Worm (Caenorhabditis elegans) whole organism, L4/young adult: ENCODE measurements around the gene F49H12.2.

Experiments used
- W03F9.2 ChIP-seq: fragments of 150-350 bp; optimal IDR thresholded peaks from 2 replicates; lab custom pipeline; 2014; ENCODE audit warnings: missing biosample characterization, missing genetic modification characterization
- dao-5 ChIP-seq: sonication (generic microtip); optimal IDR thresholded peaks from 2 replicates; lab custom pipeline; 2016; ENCODE audit warnings: missing genotype, missing genetic modification characterization, moderate library complexity, missing compliant biosample characterization
- him-1 ChIP-seq: sonication (generic microtip); optimal IDR thresholded peaks from 2 replicates; lab custom pipeline; 2016; ENCODE audit warnings: missing genotype, missing genetic modification reagents, missing genetic modification characterization, missing compliant biosample characterization

Gene F49H12.2

DNA sequence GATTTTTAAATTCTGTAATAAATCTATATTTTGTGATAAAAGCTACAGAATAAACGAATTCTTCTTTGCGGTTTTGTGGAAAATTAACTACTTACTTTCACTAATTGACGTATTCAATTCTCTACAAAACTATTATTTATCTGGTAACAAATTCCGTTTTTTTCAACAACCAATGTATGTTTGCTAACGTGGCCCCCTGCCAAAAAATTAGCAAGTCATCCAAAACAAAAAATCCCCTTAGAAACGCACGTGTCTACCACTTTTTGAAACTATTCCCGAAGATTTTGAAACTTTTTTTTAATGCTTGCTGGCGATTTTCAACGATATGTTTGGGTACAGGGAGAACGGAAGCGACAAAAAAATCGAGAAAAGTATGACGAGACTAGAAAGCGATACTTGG, at the start of gene F49H12.2:
Gene F49H12.2 (plus strand): TSS at position 301 of the 400 bp plus-strand sequence.
- TF ChIP-seq dao-5 (tag; lab: Kevin White, UChicago) (no peak), W03F9.2 (tag; lab: Kevin White, UChicago) (no peak), him-1 (tag; lab: Kevin White, UChicago) (no peak)

ce11 chrX:2039358-2039757, 45.7 kb upstream of the F49H12.2 start, which contains the start of gene smex-2:
Gene smex-2, minus strand, starts transcription at chrX:2039458.
- TF ChIP-seq W03F9.2 (tag; lab: Kevin White, UChicago) (no peak), dao-5 (tag; lab: Kevin White, UChicago) (no peak), him-1 (tag; lab: Kevin White, UChicago) (no peak)

- TF ChIP-seq him-1 (tag; lab: Kevin White, UChicago) (no peak), W03F9.2 (tag; lab: Kevin White, UChicago) (no peak), dao-5 (tag; lab: Kevin White, UChicago) (no peak)
Measured at ce11 chrX:2040877-2041276, 44.2 kb upstream of the F49H12.2 start.

DNA sequence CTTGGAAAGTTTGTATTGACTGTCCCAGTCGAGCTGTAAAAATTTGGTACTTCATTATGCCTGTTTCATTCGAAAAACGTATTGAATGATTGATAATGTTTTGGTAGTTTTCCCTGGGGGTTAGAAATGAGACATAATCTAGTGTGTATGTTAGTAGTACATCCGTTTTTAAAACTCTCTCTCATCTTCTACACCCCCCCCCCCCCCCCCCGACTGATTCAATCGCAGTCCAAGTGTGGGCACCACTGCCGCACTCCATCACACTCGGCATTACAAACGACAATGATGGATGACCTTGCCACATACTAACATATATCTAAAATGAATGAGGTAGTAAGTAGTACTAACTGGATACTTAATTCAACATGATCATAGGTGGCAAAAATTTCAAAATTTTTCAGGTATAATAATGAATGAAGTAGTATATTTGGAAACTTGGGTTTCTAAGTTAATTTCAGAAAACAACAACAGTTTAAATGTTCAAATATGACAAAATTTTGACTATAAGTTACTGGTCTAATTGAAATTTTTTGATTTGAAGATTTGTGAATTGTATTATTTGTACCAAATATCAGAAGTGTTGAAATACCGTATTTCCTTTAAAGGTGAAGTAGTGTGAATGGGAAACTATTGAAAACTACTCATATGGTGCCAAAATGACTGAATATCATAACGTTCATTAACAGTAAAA, 43.5 kb upstream of the F49H12.2 start:
- no peak for TF ChIP-seq W03F9.2 (tag; lab: Kevin White, UChicago)
- no peak for TF ChIP-seq him-1 (tag; lab: Kevin White, UChicago)
- TF ChIP-seq dao-5 (tag; lab: Kevin White, UChicago), result no peak

DNA sequence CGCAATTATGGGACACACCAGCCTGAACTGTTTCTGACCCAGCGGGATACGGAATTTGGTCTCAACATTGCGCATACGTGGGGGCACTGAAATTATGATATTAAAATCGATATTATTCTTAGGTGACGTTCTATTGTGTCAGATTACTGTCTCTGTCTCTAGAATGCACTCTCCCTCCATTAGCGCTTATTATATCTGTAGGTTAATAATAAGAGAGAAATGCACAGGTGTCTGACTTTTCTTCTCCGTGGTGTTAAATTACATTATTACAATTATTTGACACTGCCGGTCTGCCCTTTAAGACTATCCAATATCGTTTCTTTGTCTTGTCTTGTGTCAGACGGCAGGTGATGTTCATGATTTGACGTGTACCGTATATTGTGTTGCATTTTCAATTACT, 42.5 kb upstream of the F49H12.2 start:
- TF ChIP-seq him-1 (tag; lab: Kevin White, UChicago), result no peak
- TF ChIP-seq dao-5 (tag; lab: Kevin White, UChicago), result no peak
- no peak for TF ChIP-seq W03F9.2 (tag; lab: Kevin White, UChicago)

DNA sequence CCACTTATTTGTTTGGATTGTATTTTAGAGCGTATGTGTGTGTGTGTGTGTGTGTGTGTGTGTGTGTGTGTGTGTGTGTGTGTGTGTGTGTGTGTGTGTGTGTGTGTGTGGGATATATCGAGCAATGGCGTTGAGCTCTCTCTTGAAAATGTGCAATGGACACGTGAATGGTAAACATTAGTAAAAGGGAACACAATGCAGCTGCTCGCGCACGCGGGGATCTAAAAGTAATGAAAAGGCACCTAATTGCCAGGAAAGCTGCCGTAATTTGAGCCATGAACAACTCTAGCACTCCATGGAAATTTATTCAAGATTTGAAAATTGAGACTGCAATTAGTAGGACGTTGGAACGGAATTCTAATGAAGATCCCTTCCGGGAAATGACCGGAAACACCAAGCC, 41.9 kb upstream of the F49H12.2 start:
- no peak for TF ChIP-seq W03F9.2 (tag; lab: Kevin White, UChicago)
- TF ChIP-seq dao-5 (tag; lab: Kevin White, UChicago), result no peak
- TF ChIP-seq him-1 (tag; lab: Kevin White, UChicago), result no peak

DNA sequence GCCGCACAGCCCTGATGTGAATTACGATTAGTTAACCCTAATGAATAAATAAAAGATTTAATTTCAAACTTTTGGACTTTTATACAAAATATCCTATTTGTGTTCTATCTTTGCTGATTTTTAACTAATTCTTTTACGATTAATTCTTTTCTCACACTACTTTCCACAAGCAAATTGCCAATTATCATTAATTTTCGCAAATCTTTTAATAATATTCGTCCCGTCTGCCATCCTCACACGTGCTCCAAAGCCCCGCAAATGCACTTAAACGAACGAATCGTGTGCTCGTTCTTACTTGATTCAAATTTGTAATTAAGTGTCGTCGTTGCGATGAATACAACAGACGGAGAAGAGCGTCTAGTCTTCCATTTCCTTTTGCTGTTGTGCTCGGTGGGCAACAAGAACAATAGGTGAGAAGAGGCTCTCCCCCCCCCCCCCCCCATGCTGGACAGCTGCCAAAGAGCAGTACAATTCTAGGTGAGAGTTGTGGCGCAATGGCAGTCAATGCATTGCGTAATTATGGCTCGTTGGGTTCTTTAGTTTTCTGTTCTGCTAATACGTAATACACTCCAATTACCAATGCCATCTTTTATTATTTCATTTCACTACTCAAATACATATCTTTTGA, 40.4 kb upstream of the F49H12.2 start:
- TF ChIP-seq dao-5 (tag; lab: Kevin White, UChicago), result no peak
- no peak for TF ChIP-seq W03F9.2 (tag; lab: Kevin White, UChicago)
- TF ChIP-seq him-1 (tag; lab: Kevin White, UChicago), result no peak

ce11 chrX:2045603-2046002, 39.5 kb upstream of the F49H12.2 start:
- TF ChIP-seq W03F9.2 (tag; lab: Kevin White, UChicago) (no peak), him-1 (tag; lab: Kevin White, UChicago) (no peak)

ce11 chrX:2046124-2046722, 38.9 kb upstream of the F49H12.2 start, which contains the start of gene igcm-4:
Gene igcm-4, minus strand, starts transcription at chrX:2046360.
- no peak for TF ChIP-seq W03F9.2 (tag; lab: Kevin White, UChicago)
- no peak for TF ChIP-seq dao-5 (tag; lab: Kevin White, UChicago)
- no peak for TF ChIP-seq him-1 (tag; lab: Kevin White, UChicago)

- TF ChIP-seq him-1 (tag; lab: Kevin White, UChicago) (no peak), dao-5 (tag; lab: Kevin White, UChicago) (no peak), W03F9.2 (tag; lab: Kevin White, UChicago) (no peak)
Measured at ce11 chrX:2047208-2047946, 37.7 kb upstream of the F49H12.2 start.

DNA sequence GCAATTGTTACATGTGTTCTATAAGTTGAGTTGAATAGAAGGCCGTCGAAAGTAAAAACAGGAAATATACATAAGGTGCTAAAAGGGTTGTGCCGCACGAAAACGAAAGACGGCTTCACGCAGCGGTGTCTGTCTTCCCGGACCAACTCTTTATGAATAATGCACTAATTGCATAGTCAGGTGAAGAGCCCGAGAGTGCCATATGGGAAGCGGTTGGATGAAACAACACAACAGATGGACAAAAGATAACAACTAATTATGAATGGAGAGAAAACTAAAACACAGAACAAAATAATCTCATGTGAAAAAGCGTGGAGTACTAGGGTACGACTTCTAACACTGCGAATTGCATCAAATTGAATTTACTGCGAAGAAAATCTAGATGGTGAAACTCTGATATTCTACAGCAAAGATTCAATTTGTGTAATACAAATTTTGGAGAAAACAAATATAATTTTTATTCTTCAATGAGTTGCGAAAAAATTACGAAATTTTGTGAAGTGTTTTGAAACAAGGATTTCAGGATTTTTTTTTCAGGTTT, 36.2 kb upstream of the F49H12.2 start:
- TF ChIP-seq W03F9.2 (tag; lab: Kevin White, UChicago), result no peak
- TF ChIP-seq dao-5 (tag; lab: Kevin White, UChicago), result no peak
- TF ChIP-seq him-1 (tag; lab: Kevin White, UChicago), result no peak

DNA sequence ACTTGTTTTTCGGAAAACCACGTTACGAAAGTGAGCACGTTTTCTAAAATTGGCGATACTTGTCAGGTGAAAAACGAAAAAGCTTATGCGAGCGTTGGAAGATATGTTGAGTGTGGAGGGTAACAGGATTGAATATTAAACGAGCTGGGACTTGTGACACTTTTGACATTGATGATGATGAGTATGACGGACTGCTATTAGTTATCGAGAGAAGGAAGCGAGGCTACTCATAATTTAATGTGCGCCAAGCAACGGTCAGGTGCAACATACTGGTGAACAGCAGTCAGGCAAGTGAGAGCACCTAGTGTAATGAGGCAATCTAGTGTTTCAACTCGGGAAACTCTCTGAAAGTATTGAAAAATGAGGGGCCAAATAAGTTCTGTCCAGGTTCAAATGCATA, 34.9 kb upstream of the F49H12.2 start:
- TF ChIP-seq him-1 (tag; lab: Kevin White, UChicago), result no peak
- no peak for TF ChIP-seq W03F9.2 (tag; lab: Kevin White, UChicago)
- TF ChIP-seq dao-5 (tag; lab: Kevin White, UChicago), result no peak
